Fruit fly (Drosophila melanogaster) whole organism, embryonic: ENCODE results near the gene Men.

Source experiments
- BEAF-32 ChIP-seq: fragments of 200-800 bp; sonication (Bioruptor generic); optimal IDR thresholded peaks from 3 replicates; lab custom pipeline; 2017; ENCODE audit warnings: missing biosample characterization, missing genetic modification characterization, mild to moderate bottlenecking, moderate library complexity, missing genetic modification reagents
- CG10431 ChIP-seq: fragments of 200-800 bp; sonication (Bioruptor generic); optimal IDR thresholded peaks from 3 replicates; lab custom pipeline; 2018; ENCODE audit warnings: missing biosample characterization, mild to moderate bottlenecking, missing genetic modification characterization
- CG10959 ChIP-seq: fragments of 200-800 bp; sonication (Bioruptor generic); IDR thresholded peaks from 2 replicates; pipeline ENCODE4 v1.3.6; 2022; ENCODE audit warnings: missing biosample characterization, missing genetic modification characterization
- CG11504 ChIP-seq: fragments of 200-800 bp; sonication (Bioruptor generic); optimal IDR thresholded peaks from 3 replicates; lab custom pipeline; 2019; ENCODE audit warnings: missing biosample characterization, mild to moderate bottlenecking, missing genetic modification characterization, moderate library complexity
- CG13775 ChIP-seq: fragments of 200-800 bp; sonication (Bioruptor generic); optimal IDR thresholded peaks from 3 replicates; lab custom pipeline; 2017; ENCODE audit warnings: missing biosample characterization, mild to moderate bottlenecking, missing genetic modification characterization
- CG14860 ChIP-seq: fragments of 200-800 bp; sonication (Bioruptor generic); IDR thresholded peaks from 3 replicates; pipeline ENCODE4 v1.3.6; 2022; ENCODE audit warnings: missing biosample characterization, missing genetic modification characterization; ENCODE audit not compliant: partially characterized antibody
- CG17385 ChIP-seq: fragments of 200-800 bp; sonication (Bioruptor generic); optimal IDR thresholded peaks from 3 replicates; lab custom pipeline; 2018; ENCODE audit warnings: missing biosample characterization, mild to moderate bottlenecking, missing genetic modification characterization
- CG1832 ChIP-seq: fragments of 200-800 bp; sonication (Bioruptor generic); optimal IDR thresholded peaks from 2 replicates; lab custom pipeline; 2017; ENCODE audit warnings: missing biosample characterization, mild to moderate bottlenecking, missing genetic modification characterization, inconsistent platforms
- CG4707 ChIP-seq: fragments of 200-800 bp; sonication (Bioruptor generic); optimal IDR thresholded peaks from 2 replicates; lab custom pipeline; 2018; ENCODE audit warnings: missing biosample characterization, mild to moderate bottlenecking, missing genetic modification characterization, moderate library complexity
- CG4854 ChIP-seq: fragments of 200-800 bp; sonication (Bioruptor generic); optimal IDR thresholded peaks from 2 replicates; lab custom pipeline; 2016; ENCODE audit warnings: missing biosample characterization, missing genetic modification characterization, inconsistent platforms
- CG8290 ChIP-seq, 3 experiments: fragments of 200-800 bp; sonication (Bioruptor generic); optimal IDR thresholded peaks; 2 replicates each; lab custom pipeline; 2016 to 2019; ENCODE audit warnings: missing biosample characterization in 3 of 3, missing genetic modification characterization in 3 of 3, mild to moderate bottlenecking in 2 of 3, moderate library complexity in 1 of 3
- CG8944 ChIP-seq: fragments of 200-800 bp; sonication (Bioruptor generic); optimal IDR thresholded peaks from 3 replicates; lab custom pipeline; 2016; ENCODE audit warnings: missing biosample characterization, missing genetic modification characterization
- CG9797 ChIP-seq: fragments of 200-800 bp; sonication (Bioruptor generic); optimal IDR thresholded peaks from 3 replicates; lab custom pipeline; 2018; ENCODE audit warnings: missing biosample characterization, mild to moderate bottlenecking, missing genetic modification characterization
- CHES-1-like ChIP-seq: fragments of 200-800 bp; sonication (Bioruptor generic); optimal IDR thresholded peaks from 2 replicates; lab custom pipeline; 2016; ENCODE audit warnings: missing biosample characterization, missing genetic modification characterization
- CkIIα-i1 ChIP-seq: fragments of 200-800 bp; sonication (Bioruptor generic); IDR thresholded peaks from 2 replicates; pipeline ENCODE4 v1.3.6; 2022; ENCODE audit warnings: missing biosample characterization, missing genetic modification characterization
- D19B ChIP-seq: fragments of 200-800 bp; sonication (Bioruptor generic); optimal IDR thresholded peaks from 2 replicates; lab custom pipeline; 2017; ENCODE audit warnings: missing biosample characterization, mild to moderate bottlenecking, missing genetic modification characterization
- Elba2 ChIP-seq: fragments of 200-800 bp; sonication (Bioruptor generic); optimal IDR thresholded peaks from 3 replicates; lab custom pipeline; 2016; ENCODE audit warnings: missing biosample characterization, missing genetic modification characterization
- HLHmδ ChIP-seq: fragments of 200-800 bp; sonication (Bioruptor generic); optimal IDR thresholded peaks from 2 replicates; lab custom pipeline; 2018; ENCODE audit warnings: missing biosample characterization, mild to moderate bottlenecking, missing genetic modification characterization, moderate library complexity
- Hey ChIP-seq: fragments of 200-800 bp; sonication (Bioruptor generic); optimal IDR thresholded peaks from 3 replicates; lab custom pipeline; 2018; ENCODE audit warnings: missing biosample characterization, mild to moderate bottlenecking, missing genetic modification characterization
- Hr39 ChIP-seq: fragments of >200 bp; optimal IDR thresholded peaks from 2 replicates; lab custom pipeline; 2017
- MBD-R2 ChIP-seq: fragments of 200-800 bp; sonication (Bioruptor generic); IDR thresholded peaks from 2 replicates; pipeline ENCODE4 v1.3.6; 2022; ENCODE audit warnings: missing biosample characterization, missing genetic modification characterization
- Mad ChIP-seq: fragments of 200-800 bp; sonication (Bioruptor generic); optimal IDR thresholded peaks from 2 replicates; lab custom pipeline; 2016; ENCODE audit warnings: missing biosample characterization, missing genetic modification characterization
- Mes4 ChIP-seq: fragments of 200-800 bp; sonication (Bioruptor generic); optimal IDR thresholded peaks from 2 replicates; lab custom pipeline; 2016; ENCODE audit warnings: missing biosample characterization, missing genetic modification characterization
- Mrtf ChIP-seq: fragments of 200-800 bp; sonication (Bioruptor generic); IDR thresholded peaks from 3 replicates; pipeline ENCODE4 v1.3.6; 2022; ENCODE audit warnings: missing biosample characterization, missing genetic modification characterization
- NK7.1 ChIP-seq: fragments of 200-800 bp; sonication (Bioruptor generic); optimal IDR thresholded peaks from 3 replicates; lab custom pipeline; 2016; ENCODE audit warnings: missing biosample characterization, missing genetic modification characterization
- Neu2 ChIP-seq: fragments of 200-800 bp; sonication (Bioruptor generic); optimal IDR thresholded peaks from 3 replicates; lab custom pipeline; 2016; ENCODE audit warnings: missing biosample characterization, missing genetic modification characterization, borderline replicate concordance
- Nf-YB ChIP-seq: fragments of 200-800 bp; sonication (Bioruptor generic); optimal IDR thresholded peaks from 3 replicates; lab custom pipeline; 2019; ENCODE audit warnings: missing biosample characterization, mild to moderate bottlenecking, missing genetic modification characterization, moderate library complexity
- Oaz ChIP-seq: fragments of 200-800 bp; sonication (Bioruptor generic); IDR thresholded peaks from 2 replicates; pipeline ENCODE4 v1.3.6; 2022; ENCODE audit warnings: missing biosample characterization, missing genetic modification characterization
- PHDP ChIP-seq: fragments of 200-800 bp; sonication (Bioruptor generic); optimal IDR thresholded peaks from 3 replicates; lab custom pipeline; 2018; ENCODE audit warnings: missing biosample characterization, mild to moderate bottlenecking, missing genetic modification characterization, moderate library complexity
- Pdp1 ChIP-seq, 2 experiments: fragments of 200-800 bp; sonication (Bioruptor generic); optimal IDR thresholded peaks; 3 replicates each; lab custom pipeline; 2016; ENCODE audit warnings: missing biosample characterization in 2 of 2, missing genetic modification characterization in 2 of 2, mild to moderate bottlenecking in 1 of 2, moderate library complexity in 1 of 2
- Ptx1 ChIP-seq: fragments of 200-800 bp; sonication (Bioruptor generic); IDR thresholded peaks from 2 replicates; pipeline ENCODE4 v1.3.6; 2022; ENCODE audit warnings: missing biosample characterization, missing genetic modification characterization
- Sry-δ ChIP-seq: fragments of 200-800 bp; sonication (Bioruptor generic); optimal IDR thresholded peaks from 2 replicates; lab custom pipeline; 2016; ENCODE audit warnings: missing biosample characterization, missing genetic modification characterization
- Stat92E ChIP-seq, 3 experiments: fragments of >200 bp in 2 of 3; fragments of 200-800 bp in 1 of 3; sonication (Bioruptor generic) in 1 of 3; optimal IDR thresholded peaks; 2 replicates each; lab custom pipeline; 2017 to 2019; ENCODE audit warnings: missing biosample characterization in 3 of 3, missing genetic modification characterization in 3 of 3, mild to moderate bottlenecking in 1 of 3, moderate library complexity in 1 of 3
- Taf1 ChIP-seq: fragments of 200-800 bp; sonication (Bioruptor generic); IDR thresholded peaks from 2 replicates; pipeline ENCODE4 v1.3.6; 2022; ENCODE audit warnings: missing biosample characterization, missing genetic modification characterization
- amos ChIP-seq: fragments of 200-800 bp; sonication (Bioruptor generic); IDR thresholded peaks from 2 replicates; pipeline ENCODE4 v1.3.6; 2022; ENCODE audit warnings: missing biosample characterization, missing genetic modification characterization; ENCODE audit not compliant: partially characterized antibody
- br ChIP-seq: fragments of >200 bp; optimal IDR thresholded peaks from 2 replicates; lab custom pipeline; 2017
- dmrt99B ChIP-seq: fragments of 200-800 bp; sonication (Bioruptor generic); optimal IDR thresholded peaks from 2 replicates; lab custom pipeline; 2018; ENCODE audit warnings: missing biosample characterization, mild to moderate bottlenecking, missing genetic modification characterization, moderate library complexity
- en ChIP-seq: fragments of 200-800 bp; sonication (Bioruptor generic); optimal IDR thresholded peaks from 2 replicates; lab custom pipeline; 2016; ENCODE audit warnings: missing biosample characterization, missing genetic modification characterization
- gcm ChIP-seq: fragments of 200-800 bp; sonication (Bioruptor generic); optimal IDR thresholded peaks from 2 replicates; lab custom pipeline; 2019; ENCODE audit warnings: missing biosample characterization, mild to moderate bottlenecking, missing genetic modification characterization, moderate library complexity
- kni ChIP-seq: fragments of 200-800 bp; sonication (Bioruptor generic); optimal IDR thresholded peaks from 3 replicates; lab custom pipeline; 2017; ENCODE audit warnings: mild to moderate bottlenecking, missing biosample characterization, missing genetic modification reagents, missing genetic modification characterization
- lab ChIP-seq: fragments of 200-800 bp; sonication (Bioruptor generic); optimal IDR thresholded peaks from 3 replicates; lab custom pipeline; 2017; ENCODE audit warnings: missing biosample characterization, missing genetic modification characterization, mild to moderate bottlenecking, moderate library complexity, missing genetic modification reagents
- lilli ChIP-seq: fragments of 200-800 bp; sonication (Bioruptor generic); optimal IDR thresholded peaks from 3 replicates; lab custom pipeline; 2016; ENCODE audit warnings: missing biosample characterization, missing genetic modification characterization
- lmd ChIP-seq: fragments of 200-800 bp; sonication (Bioruptor generic); IDR thresholded peaks from 2 replicates; pipeline ENCODE4 v1.3.6; 2022; ENCODE audit warnings: missing biosample characterization, missing genetic modification characterization
- pum ChIP-seq: fragments of 200-800 bp; sonication (Bioruptor generic); optimal IDR thresholded peaks from 2 replicates; lab custom pipeline; 2016; ENCODE audit warnings: missing biosample characterization, missing genetic modification characterization
- row ChIP-seq: fragments of 200-800 bp; sonication (Bioruptor generic); IDR thresholded peaks from 3 replicates; pipeline ENCODE4 v1.3.6; 2022; ENCODE audit warnings: missing biosample characterization, missing genetic modification characterization
- scrt ChIP-seq: fragments of 200-800 bp; sonication (Bioruptor generic); optimal IDR thresholded peaks from 2 replicates; lab custom pipeline; 2018; ENCODE audit warnings: missing biosample characterization, mild to moderate bottlenecking, missing genetic modification characterization, moderate library complexity
- slbo ChIP-seq: fragments of 200-800 bp; sonication (Bioruptor generic); IDR thresholded peaks from 2 replicates; pipeline ENCODE4 v1.3.6; 2022; ENCODE audit warnings: missing biosample characterization, missing genetic modification characterization
- ttk ChIP-seq: fragments of 200-800 bp; sonication (Bioruptor generic); IDR thresholded peaks from 2 replicates; pipeline ENCODE4 v2.1.2; 2022; ENCODE audit warnings: missing biosample characterization, missing genetic modification characterization
- wdn ChIP-seq: fragments of 200-800 bp; sonication (Bioruptor generic); IDR thresholded peaks from 2 replicates; pipeline ENCODE4 v1.3.6; 2022; ENCODE audit warnings: missing biosample characterization, missing genetic modification characterization
- zen ChIP-seq: fragments of 200-800 bp; sonication (Bioruptor generic); optimal IDR thresholded peaks from 3 replicates; lab custom pipeline; 2018; ENCODE audit warnings: missing biosample characterization, mild to moderate bottlenecking, missing genetic modification characterization, moderate library complexity
- zf30C ChIP-seq: fragments of 200-800 bp; sonication (Bioruptor generic); optimal IDR thresholded peaks from 3 replicates; lab custom pipeline; 2018; ENCODE audit warnings: missing biosample characterization, mild to moderate bottlenecking, missing genetic modification characterization

Men gene

dm6 chr3R:12697571-12698039 lies 24.6 kb downstream of the Men start (continued):
- TF ChIP-seq Hr39 = no peak
- no peak for TF ChIP-seq zen
- no peak for TF ChIP-seq pum (GFP tag; lab: Kevin White, UChicago)
- TF ChIP-seq Nf-YB (GFP tag; lab: Kevin White, UChicago) = no peak
- TF ChIP-seq CG4707 (GFP tag; lab: Kevin White, UChicago) = no peak
- peak; percentile 41; the same call in 1 of the 2 replicates for TF ChIP-seq MBD-R2 (GFP tag; lab: Robert Waterston, UW)
- no peak for TF ChIP-seq CG8290 (GFP tag; optimal IDR thresholded peaks at IDR 0.05; lab: Kevin White, UChicago)
- TF ChIP-seq CG8290 (tag; optimal IDR thresholded peaks at IDR 0.05; lab: Kevin White, UChicago) = no peak
- no peak for TF ChIP-seq CG4854 (GFP tag; lab: Kevin White, UChicago)
- TF ChIP-seq PHDP (tag; lab: Kevin White, UChicago) = peak; percentile 27
- TF ChIP-seq amos (GFP tag; lab: Robert Waterston, UW) = peak; percentile 53
- TF ChIP-seq HLHmδ (GFP tag; lab: Kevin White, UChicago) = peak; percentile 50
- peak; percentile 1 for TF ChIP-seq Mad (GFP tag; lab: Kevin White, UChicago)
- peak; percentile 78 for TF ChIP-seq BEAF-32 (GFP tag; lab: Kevin White, UChicago)
- no peak for TF ChIP-seq CG11504 (tag; lab: Kevin White, UChicago)
- no peak for TF ChIP-seq Mes4 (GFP tag; lab: Kevin White, UChicago)
- no peak for TF ChIP-seq scrt (GFP tag; lab: Kevin White, UChicago)
- TF ChIP-seq NK7.1 (GFP tag; lab: Kevin White, UChicago) = no peak
- peak; percentile 99 for TF ChIP-seq CG9797 (GFP tag; lab: Kevin White, UChicago)
- no peak for TF ChIP-seq CkIIα-i1
- no peak for TF ChIP-seq br
- TF ChIP-seq lmd (GFP tag; lab: Robert Waterston, UW) = no peak
- no peak for TF ChIP-seq Ptx1
- no peak for TF ChIP-seq D19B (GFP tag; lab: Kevin White, UChicago)
- no peak for TF ChIP-seq CG1832 (GFP tag; lab: Kevin White, UChicago)
- no peak for TF ChIP-seq wdn (GFP tag; lab: Robert Waterston, UW)
- TF ChIP-seq gcm (GFP tag; lab: Kevin White, UChicago) = no peak
- no peak for TF ChIP-seq CG10431 (GFP tag; lab: Kevin White, UChicago)
- TF ChIP-seq lilli (GFP tag; lab: Kevin White, UChicago) = peak; percentile 19
- TF ChIP-seq lab (GFP tag; lab: Kevin White, UChicago) = no peak
- TF ChIP-seq row (GFP tag; lab: Robert Waterston, UW) = 0 out of 3 replicates have a peak, but pooled peaks have one; percentile 12
- no peak for TF ChIP-seq kni
- TF ChIP-seq ttk (GFP tag; lab: Robert Waterston, UW) = no peak
- TF ChIP-seq CG13775 = peak; percentile 10
- no peak for TF ChIP-seq CHES-1-like
- TF ChIP-seq Taf1 = no peak
- TF ChIP-seq Mrtf (GFP tag; lab: Robert Waterston, UW) = no peak
- TF ChIP-seq Oaz (GFP tag; lab: Robert Waterston, UW) = no peak
- TF ChIP-seq Neu2 (GFP tag; lab: Kevin White, UChicago) = no peak
- TF ChIP-seq zf30C = no peak
- no peak for TF ChIP-seq slbo
- no peak for TF ChIP-seq CG8944 (GFP tag; lab: Kevin White, UChicago)
- no peak for TF ChIP-seq Elba2 (GFP tag; lab: Kevin White, UChicago)
- peak; percentile 46; the same call in 2 of the 3 replicates for TF ChIP-seq CG14860 (GFP tag; lab: Robert Waterston, UW)
- TF ChIP-seq Stat92E (GFP tag; optimal IDR thresholded peaks at IDR 0.05; lab: Kevin White, UChicago) = peak in 1 of 3 experiments; percentile 51
- no peak for TF ChIP-seq CG17385 (GFP tag; lab: Kevin White, UChicago)
- peak; percentile 57 for TF ChIP-seq Sry-δ (GFP tag; lab: Kevin White, UChicago)
- no peak for TF ChIP-seq Hey (tag; lab: Kevin White, UChicago)
- TF ChIP-seq en (GFP tag; lab: Kevin White, UChicago) = no peak
- peak in 1 of 2 experiments; percentile 50 for TF ChIP-seq Pdp1 (GFP tag; optimal IDR thresholded peaks at IDR 0.05; lab: Kevin White, UChicago)
- no peak for TF ChIP-seq CG10959 (GFP tag; lab: Robert Waterston, UW)
- TF ChIP-seq dmrt99B (tag; lab: Kevin White, UChicago) = no peak
